Fruit fly (Drosophila melanogaster): Measurements from ENCODE around the gene CG5895.

Gene CG5895

dm6 chr3L:16026065-16026789, 9.1 kb upstream of the CG5895 start (continued):
- TF ChIP-seq CG14667 (GFP tag; IDR thresholded peaks at IDR 0.05) (no peak), bowl (GFP tag; IDR thresholded peaks at IDR 0.05) (peak; percentile 79), zen (tag; optimal IDR thresholded peaks at IDR 0.05) (peak; percentile 8), gt (GFP tag; IDR thresholded peaks at IDR 0.05) (no peak), Scr (GFP tag; IDR thresholded peaks at IDR 0.05; ENCODE audit: partially characterized antibody) (no peak), Lpt (GFP tag; optimal IDR thresholded peaks at IDR 0.05) (no peak), Nf-YC (tag; optimal IDR thresholded peaks at IDR 0.05) (no peak), CG11723 (GFP tag; optimal IDR thresholded peaks at IDR 0.05) (peak; percentile 78), E2f1 (GFP tag; IDR thresholded peaks at IDR 0.05) (peak; percentile 64; the same call in 1 of the 2 replicates), CG5953 (GFP tag; IDR thresholded peaks at IDR 0.05) (no peak; the same call in 1 of the 2 replicates), CG17328 (GFP tag; IDR thresholded peaks at IDR 0.05) (peak; percentile 57), shn (GFP tag; optimal IDR thresholded peaks at IDR 0.05) (peak; percentile 56), mld (GFP tag; IDR thresholded peaks at IDR 0.05; ENCODE audit: partially characterized antibody) (no peak), sisA (GFP tag; IDR thresholded peaks at IDR 0.05) (peak; percentile 33; the same call in 1 of the 2 replicates), CG3838 (GFP tag; optimal IDR thresholded peaks at IDR 0.05) (peak; percentile 23), luna (GFP tag; optimal IDR thresholded peaks at IDR 0.05) (peak; percentile 14), cg (GFP tag; optimal IDR thresholded peaks at IDR 0.05) (peak; percentile 15), sens (GFP tag) (peak; percentile 94), B-H1 (GFP tag; IDR thresholded peaks at IDR 0.05) (peak; percentile 29; the same call in 1 of the 3 replicates), CG12236 (GFP tag; optimal IDR thresholded peaks at IDR 0.05) (peak; percentile 74), CG9727 (GFP tag; optimal IDR thresholded peaks at IDR 0.05) (peak; percentile 75), ato (GFP tag; IDR thresholded peaks at IDR 0.05; ENCODE audit: partially characterized antibody) (0 out of 2 replicates have a peak, but pooled peaks have one; percentile 8), hb (GFP tag; IDR thresholded peaks at IDR 0.05; ENCODE audit: partially characterized antibody) (no peak), Kr (GFP tag; optimal IDR thresholded peaks at IDR 0.05) (peak; percentile 58), Dp (GFP tag; optimal IDR thresholded peaks at IDR 0.05) (peak; percentile 15), pzg (GFP tag; optimal IDR thresholded peaks at IDR 0.05) (no peak), MBD-R2 (GFP tag; IDR thresholded peaks at IDR 0.05) (no peak), CG12744 (GFP tag; optimal IDR thresholded peaks at IDR 0.05) (peak; percentile 67), CG17829 (tag; optimal IDR thresholded peaks at IDR 0.05) (no peak), NC2β (GFP tag; optimal IDR thresholded peaks at IDR 0.05) (peak; percentile 72), CG8359 (GFP tag; optimal IDR thresholded peaks at IDR 0.05; ENCODE audit: borderline replicate concordance) (peak; percentile 56), psq (GFP tag; optimal IDR thresholded peaks at IDR 0.05) (peak; percentile 17), wdn (GFP tag; IDR thresholded peaks at IDR 0.05) (peak; percentile 40; the same call in 1 of the 2 replicates), vnd (GFP tag; IDR thresholded peaks at IDR 0.05; ENCODE audit: partially characterized antibody) (no peak), ci (GFP tag; IDR thresholded peaks at IDR 0.05) (peak; percentile 87), CG2199 (GFP tag; IDR thresholded peaks at IDR 0.05) (peak; percentile 66; the same call in 1 of the 3 replicates), BtbVII (GFP tag; optimal IDR thresholded peaks at IDR 0.05) (peak; percentile 65), gcm2 (GFP tag; optimal IDR thresholded peaks at IDR 0.05) (peak; percentile 57), CG7928 (GFP tag; optimal IDR thresholded peaks at IDR 0.05) (no peak), Eip74EF (GFP tag; optimal IDR thresholded peaks at IDR 0.05) (peak in 1 of 2 experiments; percentile 67), NC2α (GFP tag; optimal IDR thresholded peaks at IDR 0.05) (peak; percentile 74), CG14014 (GFP tag; IDR thresholded peaks at IDR 0.05) (peak; percentile 44; the same call in 1 of the 2 replicates), pb (GFP tag; optimal IDR thresholded peaks at IDR 0.05) (peak; percentile 22), CG17612 (GFP tag; IDR thresholded peaks at IDR 0.05) (no peak), schlank (tag; optimal IDR thresholded peaks at IDR 0.05) (peak; percentile 54), MTF-1 (GFP tag; optimal IDR thresholded peaks at IDR 0.05; ENCODE audit: borderline replicate concordance) (peak; percentile 81), ash1 (GFP tag; optimal IDR thresholded peaks at IDR 0.05) (no peak), CG13287 (GFP tag; IDR thresholded peaks at IDR 0.05; ENCODE audit: partially characterized antibody) (no peak), CG4854 (GFP tag; optimal IDR thresholded peaks at IDR 0.05) (peak; percentile 38)
